Worm (Caenorhabditis elegans): ENCODE measurements around the gene unc-82.

unc-82 gene

ce11 chrIV:7486201-7486947 is 62.1 kb downstream of the unc-82 start, which contains the start of the genes his-61 and his-62 (continued):
- peak in 1 of 2 experiments; percentile 17 for TF ChIP-seq daf-16 (GFP tag; optimal IDR thresholded peaks at IDR 0.05)
- TF ChIP-seq daf-16 (tag; optimal IDR thresholded peaks at IDR 0.05), result peak; percentile 87
- TF ChIP-seq lin-38 (GFP tag; IDR thresholded peaks at IDR 0.05), result peak; percentile 76
- 0 out of 2 replicates have a peak, but pooled peaks have one; percentile 40 for TF ChIP-seq D1046.2 (GFP tag; IDR thresholded peaks at IDR 0.05)
- TF ChIP-seq php-3 (GFP tag; IDR thresholded peaks at IDR 0.05), result 0 out of 2 replicates have a peak, but pooled peaks have one; percentile 25
- TF ChIP-seq dpl-1 (GFP tag; optimal IDR thresholded peaks at IDR 0.05), result peak; percentile 42
- TF ChIP-seq attf-4 (tag; optimal IDR thresholded peaks at IDR 0.05), result no peak
- TF ChIP-seq nhr-10 (tag; optimal IDR thresholded peaks at IDR 0.05), result peak; percentile 6
- TF ChIP-seq hlh-30 (tag; optimal IDR thresholded peaks at IDR 0.05; ENCODE audit: insufficient read depth), result peak; percentile 11
- no peak for TF ChIP-seq mdl-1 (tag; optimal IDR thresholded peaks at IDR 0.05)
- peak; percentile 79 for TF ChIP-seq dmd-6 (GFP tag; IDR thresholded peaks at IDR 0.05)
- no peak for TF ChIP-seq ceh-20 (GFP tag; IDR thresholded peaks at IDR 0.05)
- TF ChIP-seq hlh-11 (tag; optimal IDR thresholded peaks at IDR 0.05), result peak; percentile 91
- peak; percentile 20 for TF ChIP-seq nhr-77 (tag; optimal IDR thresholded peaks at IDR 0.05)
- TF ChIP-seq nhr-237 (tag; optimal IDR thresholded peaks at IDR 0.05), result no peak
- TF ChIP-seq T20F7.1 (GFP tag; optimal IDR thresholded peaks at IDR 0.05), result peak; percentile 67
- TF ChIP-seq F49E8.2 (tag; optimal IDR thresholded peaks at IDR 0.05; ENCODE audit: borderline replicate concordance), result peak; percentile 10
- no peak for TF ChIP-seq lin-39 (tag; optimal IDR thresholded peaks at IDR 0.05)
- peak; percentile 83 for TF ChIP-seq mes-2 (tag; optimal IDR thresholded peaks at IDR 0.05; ENCODE audit: poor library complexity, severe bottlenecking)
- no peak for TF ChIP-seq zip-2 (tag; optimal IDR thresholded peaks at IDR 0.05)
- TF ChIP-seq nhr-102 (tag; optimal IDR thresholded peaks at IDR 0.05), result peak; percentile 86
- TF ChIP-seq vab-7 (GFP tag; IDR thresholded peaks at IDR 0.05), result peak; percentile 40; the same call in 1 of the 2 replicates
- peak in 1 of 2 experiments; percentile 22 for TF ChIP-seq hif-1 (tag; optimal IDR thresholded peaks at IDR 0.05)
- peak; percentile 97 for TF ChIP-seq nhr-48 (tag; optimal IDR thresholded peaks at IDR 0.05)
- TF ChIP-seq nhr-11 (tag; optimal IDR thresholded peaks at IDR 0.05), result no peak
- TF ChIP-seq mxl-2 (GFP tag; conservative IDR thresholded peaks at IDR 0.05), result no peak
- TF ChIP-seq zfp-2 (tag; optimal IDR thresholded peaks at IDR 0.05), result no peak
- TF ChIP-seq dve-1 (tag; optimal IDR thresholded peaks at IDR 0.05; ENCODE audit: insufficient read depth), result peak; percentile 98
- TF ChIP-seq zfp-3 (GFP tag; conservative IDR thresholded peaks at IDR 0.05), result no peak
- no peak for TF ChIP-seq dmd-9 (GFP tag; IDR thresholded peaks at IDR 0.05)
- peak; percentile 82 for TF ChIP-seq aha-1 (tag)
- TF ChIP-seq lim-7 (GFP tag; IDR thresholded peaks at IDR 0.05), result peak; percentile 64
- no peak; the same call in 1 of the 2 replicates for TF ChIP-seq F44E2.7 (GFP tag; IDR thresholded peaks at IDR 0.05)
- no peak for TF ChIP-seq zag-1 (tag; optimal IDR thresholded peaks at IDR 0.05)
- TF ChIP-seq snpc-4 (tag; optimal IDR thresholded peaks at IDR 0.05), result no peak
- peak; percentile 48; the same call in 1 of the 2 replicates for TF ChIP-seq hmg-1.1 (GFP tag; IDR thresholded peaks at IDR 0.05)
- peak; percentile 36 for TF ChIP-seq lin-13 (GFP tag; optimal IDR thresholded peaks at IDR 0.05)
- TF ChIP-seq F37D6.2 (tag; optimal IDR thresholded peaks at IDR 0.05), result no peak
- TF ChIP-seq Y105C5A.15 (GFP tag; IDR thresholded peaks at IDR 0.05), result no peak
- peak; percentile 30 for TF ChIP-seq pqm-1 (tag; optimal IDR thresholded peaks at IDR 0.05)
- 0 out of 2 replicates have a peak, but pooled peaks have one; percentile 43 for TF ChIP-seq tra-1 (GFP tag; IDR thresholded peaks at IDR 0.05)
- TF ChIP-seq egl-27 (tag; optimal IDR thresholded peaks at IDR 0.05), result no peak
- TF ChIP-seq fkh-10 (GFP tag; optimal IDR thresholded peaks at IDR 0.05), result no peak
- no peak for TF ChIP-seq daf-8 (GFP tag; IDR thresholded peaks at IDR 0.05)
- TF ChIP-seq nhr-25 (tag; optimal IDR thresholded peaks at IDR 0.05; ENCODE audit: borderline replicate concordance, insufficient read depth), result peak; percentile 8
- TF ChIP-seq saeg-2 (GFP tag; IDR thresholded peaks at IDR 0.05), result 0 out of 2 replicates have a peak, but pooled peaks have one; percentile 46
- TF ChIP-seq fos-1 (tag; optimal IDR thresholded peaks at IDR 0.05), result no peak
- TF ChIP-seq lin-29 (GFP tag; IDR thresholded peaks at IDR 0.05), result no peak
- no peak for TF ChIP-seq ceh-44 (GFP tag; IDR thresholded peaks at IDR 0.05)
